Worm (Caenorhabditis elegans) whole organism, mixed stage, embryonic: ENCODE results near the gene alg-1.

Experiments used
- M03D4.4 ChIP-seq: sonication (generic microtip); optimal IDR thresholded peaks from 2 replicates; lab custom pipeline; 2017; ENCODE audit warnings: mild to moderate bottlenecking, missing genetic modification characterization, missing compliant biosample characterization
- bed-3 ChIP-seq: fragments of 200-800 bp; sonication (Bioruptor generic); optimal IDR thresholded peaks from 3 replicates; lab custom pipeline; 2018; ENCODE audit warnings: mild to moderate bottlenecking, missing genetic modification characterization, moderate library complexity, missing compliant biosample characterization
- blmp-1 ChIP-seq: fragments of 150-350 bp; optimal IDR thresholded peaks from 2 replicates; lab custom pipeline; 2014; ENCODE audit warnings: missing biosample characterization, missing genetic modification characterization
- ceh-43 ChIP-seq: fragments of 200-800 bp; sonication (Bioruptor generic); optimal IDR thresholded peaks from 2 replicates; lab custom pipeline; 2018; ENCODE audit warnings: mild to moderate bottlenecking, missing genetic modification characterization, moderate library complexity, missing compliant biosample characterization
- ceh-83 ChIP-seq: fragments of 200-800 bp; sonication (Bioruptor generic); optimal IDR thresholded peaks from 2 replicates; lab custom pipeline; 2018; ENCODE audit warnings: mild to moderate bottlenecking, missing genetic modification characterization, missing compliant biosample characterization
- ces-1 ChIP-seq: fragments of 150-350 bp; optimal IDR thresholded peaks from 2 replicates; lab custom pipeline; 2014; ENCODE audit warnings: missing biosample characterization, missing genetic modification reagents, missing genetic modification characterization
- cnd-1 ChIP-seq: fragments of 200-800 bp; sonication (Bioruptor generic); optimal IDR thresholded peaks from 2 replicates; lab custom pipeline; 2018; ENCODE audit warnings: mild to moderate bottlenecking, missing genetic modification characterization, missing compliant biosample characterization
- drap-1 ChIP-seq: fragments of 200-800 bp; sonication (Bioruptor generic); optimal IDR thresholded peaks from 3 replicates; lab custom pipeline; 2018; ENCODE audit warnings: mild to moderate bottlenecking, missing genetic modification characterization, missing compliant biosample characterization
- elt-1 ChIP-seq: sonication (generic microtip); optimal IDR thresholded peaks from 2 replicates; lab custom pipeline; 2017; ENCODE audit warnings: missing genetic modification characterization, mild to moderate bottlenecking, missing compliant biosample characterization, antibody characterized with exemption, moderate library complexity, borderline replicate concordance; ENCODE audit not compliant: insufficient read depth
- elt-3 ChIP-seq: fragments of 150-350 bp; optimal IDR thresholded peaks from 2 replicates; lab custom pipeline; 2014; ENCODE audit warnings: missing biosample characterization, missing genetic modification characterization
- flh-1 ChIP-seq: fragments of 200-800 bp; sonication (Bioruptor generic); optimal IDR thresholded peaks from 2 replicates; lab custom pipeline; 2018; ENCODE audit warnings: mild to moderate bottlenecking, missing genetic modification characterization, moderate library complexity, missing compliant biosample characterization
- ham-2 ChIP-seq: fragments of 200-800 bp; sonication (Bioruptor generic); optimal IDR thresholded peaks from 2 replicates; lab custom pipeline; 2018; ENCODE audit warnings: mild to moderate bottlenecking, missing genetic modification characterization, missing compliant biosample characterization
- hlh-1 ChIP-seq: fragments of 150-350 bp; optimal IDR thresholded peaks from 2 replicates; lab custom pipeline; 2014; ENCODE audit warnings: missing biosample characterization, missing genetic modification reagents, missing genetic modification characterization
- lin-32 ChIP-seq: fragments of 200-800 bp; sonication (Bioruptor generic); optimal IDR thresholded peaks from 2 replicates; lab custom pipeline; 2018; ENCODE audit warnings: mild to moderate bottlenecking, missing genetic modification characterization, missing compliant biosample characterization
- lsy-2 ChIP-seq: fragments of 150-350 bp; optimal IDR thresholded peaks from 2 replicates; lab custom pipeline; 2014; ENCODE audit warnings: missing biosample characterization, missing genetic modification characterization
- mab-5 ChIP-seq: fragments of 150-350 bp; optimal IDR thresholded peaks from 2 replicates; lab custom pipeline; 2014; ENCODE audit warnings: missing biosample characterization, missing genetic modification characterization
- mep-1 ChIP-seq: fragments of 150-350 bp; optimal IDR thresholded peaks from 2 replicates; lab custom pipeline; 2017; ENCODE audit warnings: missing biosample characterization, missing genetic modification reagents, missing genetic modification characterization, inconsistent platforms
- mls-2 ChIP-seq: sonication (generic microtip); optimal IDR thresholded peaks from 2 replicates; lab custom pipeline; 2016; ENCODE audit warnings: mild to moderate bottlenecking, missing genetic modification characterization, moderate library complexity, missing compliant biosample characterization
- nhr-12 ChIP-seq: fragments of 150-350 bp; optimal IDR thresholded peaks from 2 replicates; lab custom pipeline; 2014; ENCODE audit warnings: missing biosample characterization, missing genetic modification characterization
- nhr-2 ChIP-seq: fragments of 150-350 bp; optimal IDR thresholded peaks from 2 replicates; lab custom pipeline; 2014; ENCODE audit warnings: missing biosample characterization, missing genetic modification characterization
- nhr-237 ChIP-seq: fragments of 150-350 bp; optimal IDR thresholded peaks from 2 replicates; lab custom pipeline; 2014; ENCODE audit warnings: missing biosample characterization, missing genetic modification characterization
- nhr-28 ChIP-seq: fragments of 150-350 bp; optimal IDR thresholded peaks from 2 replicates; lab custom pipeline; 2014; ENCODE audit warnings: missing biosample characterization, missing genetic modification characterization
- nhr-76 ChIP-seq: sonication (generic microtip); optimal IDR thresholded peaks from 2 replicates; lab custom pipeline; 2017; ENCODE audit warnings: missing biosample characterization, missing genetic modification characterization
- pha-4 ChIP-seq: fragments of 150-350 bp; optimal IDR thresholded peaks from 2 replicates; lab custom pipeline; 2018; ENCODE audit warnings: missing biosample characterization, missing genetic modification reagents, missing genetic modification characterization
- sem-2 ChIP-seq: fragments of 200-800 bp; sonication (Bioruptor generic); optimal IDR thresholded peaks from 2 replicates; lab custom pipeline; 2018; ENCODE audit warnings: mild to moderate bottlenecking, missing genetic modification characterization, missing compliant biosample characterization
- sptf-1 ChIP-seq: sonication (generic microtip); optimal IDR thresholded peaks from 2 replicates; lab custom pipeline; 2017; ENCODE audit warnings: mild to moderate bottlenecking, missing genetic modification characterization, moderate library complexity, missing compliant biosample characterization
- tbx-8 ChIP-seq: fragments of 200-800 bp; sonication (Bioruptor generic); optimal IDR thresholded peaks from 2 replicates; lab custom pipeline; 2018; ENCODE audit warnings: mild to moderate bottlenecking, missing genetic modification characterization, moderate library complexity, missing compliant biosample characterization
- unc-120 ChIP-seq: sonication (generic microtip); optimal IDR thresholded peaks from 2 replicates; lab custom pipeline; 2017; ENCODE audit warnings: missing genetic modification characterization, missing compliant biosample characterization; ENCODE audit not compliant: poor library complexity, severe bottlenecking
- unc-62 ChIP-seq: fragments of 150-350 bp; optimal IDR thresholded peaks from 2 replicates; lab custom pipeline; 2014; ENCODE audit warnings: missing biosample characterization, missing genetic modification reagents, missing genetic modification characterization
- zip-8 ChIP-seq: fragments of 150-350 bp; optimal IDR thresholded peaks from 2 replicates; lab custom pipeline; 2014; ENCODE audit warnings: missing biosample characterization, missing genetic modification characterization
- ztf-11 ChIP-seq: fragments of 150-350 bp; optimal IDR thresholded peaks from 2 replicates; lab custom pipeline; 2014; ENCODE audit warnings: missing biosample characterization, missing genetic modification characterization

alg-1 gene

ce11 chrX:13948810-13949209 is at the start of gene alg-1:
TSS of gene alg-1 (plus strand) at chrX:13949110.
- no peak for TF ChIP-seq mab-5
- no peak for TF ChIP-seq unc-120 (tag; lab: Kevin White, UChicago)
- no peak for TF ChIP-seq pha-4 (tag; lab: Kevin White, UChicago)
- TF ChIP-seq nhr-76 (tag; lab: Kevin White, UChicago): no peak

ce11 chrX:13900047-13900446 is 48.9 kb upstream of the alg-1 start, which contains the start of gene sra-38:
TSS of gene sra-38 (minus strand) at chrX:13900147.
- no peak for TF ChIP-seq nhr-2
- no peak for TF ChIP-seq lin-32
- TF ChIP-seq ztf-11: no peak
- no peak for TF ChIP-seq blmp-1 (tag; lab: Kevin White, UChicago)
- TF ChIP-seq unc-62 (GFP tag; lab: Kevin White, UChicago): no peak
- no peak for TF ChIP-seq nhr-28 (tag; lab: Kevin White, UChicago)
- TF ChIP-seq hlh-1 (tag; lab: Kevin White, UChicago): no peak
- TF ChIP-seq tbx-8 (GFP tag; lab: Kevin White, UChicago): no peak
- no peak for TF ChIP-seq ces-1
- TF ChIP-seq nhr-12: no peak
- TF ChIP-seq mls-2 (tag; lab: Kevin White, UChicago): no peak
- TF ChIP-seq sptf-1 (tag; lab: Kevin White, UChicago): no peak
- no peak for TF ChIP-seq flh-1
- TF ChIP-seq nhr-237: no peak
- no peak for TF ChIP-seq M03D4.4 (tag; lab: Kevin White, UChicago)
- TF ChIP-seq lsy-2 (tag; lab: Kevin White, UChicago): no peak
- no peak for TF ChIP-seq drap-1
- TF ChIP-seq, all 35 proteins: peak for 0

ce11 chrX:13903328-13903727 is 45.6 kb upstream of the alg-1 start, which contains the start of gene sra-39:
TSS of gene sra-39 (minus strand) at chrX:13903428.
- no peak for TF ChIP-seq lsy-2 (tag; lab: Kevin White, UChicago)
- TF ChIP-seq sem-2 (GFP tag; lab: Kevin White, UChicago): no peak
- TF ChIP-seq zip-8 (tag; lab: Kevin White, UChicago): no peak
- no peak for TF ChIP-seq lin-32
- no peak for TF ChIP-seq ceh-43 (GFP tag; lab: Kevin White, UChicago)
- no peak for TF ChIP-seq mab-5

ce11 chrX:13903769-13904168 is 45.1 kb upstream of the alg-1 start:
- TF ChIP-seq ham-2 (no peak), nhr-28 (tag; lab: Kevin White, UChicago) (no peak), M03D4.4 (tag; lab: Kevin White, UChicago) (no peak), pha-4 (tag; lab: Kevin White, UChicago) (no peak), lin-32 (no peak), ztf-11 (no peak), sptf-1 (tag; lab: Kevin White, UChicago) (no peak), mab-5 (no peak), nhr-76 (tag; lab: Kevin White, UChicago) (no peak), ceh-43 (GFP tag; lab: Kevin White, UChicago) (no peak), cnd-1 (tag; lab: Kevin White, UChicago) (no peak), elt-1 (tag; lab: Kevin White, UChicago) (no peak), elt-3 (tag; lab: Kevin White, UChicago) (no peak), tbx-8 (GFP tag; lab: Kevin White, UChicago) (no peak), bed-3 (GFP tag; lab: Kevin White, UChicago) (no peak), mep-1 (tag; lab: Kevin White, UChicago) (no peak), ceh-83 (GFP tag; lab: Kevin White, UChicago) (no peak), ces-1 (no peak)
- TF ChIP-seq, all 35 proteins: peak for 0

- TF ChIP-seq bed-3 (GFP tag; lab: Kevin White, UChicago): no peak
- no peak for TF ChIP-seq hlh-1 (tag; lab: Kevin White, UChicago)
These were observed 39.1 kb upstream of the alg-1 start, which contains the start of gene Y26E6A.3 for ce11 chrX:13909850-13910249. TSS of gene Y26E6A.3 (minus strand) at chrX:13909950.
